Worm (Caenorhabditis elegans): Measurements from ENCODE around the gene nhr-195.

DNA sequence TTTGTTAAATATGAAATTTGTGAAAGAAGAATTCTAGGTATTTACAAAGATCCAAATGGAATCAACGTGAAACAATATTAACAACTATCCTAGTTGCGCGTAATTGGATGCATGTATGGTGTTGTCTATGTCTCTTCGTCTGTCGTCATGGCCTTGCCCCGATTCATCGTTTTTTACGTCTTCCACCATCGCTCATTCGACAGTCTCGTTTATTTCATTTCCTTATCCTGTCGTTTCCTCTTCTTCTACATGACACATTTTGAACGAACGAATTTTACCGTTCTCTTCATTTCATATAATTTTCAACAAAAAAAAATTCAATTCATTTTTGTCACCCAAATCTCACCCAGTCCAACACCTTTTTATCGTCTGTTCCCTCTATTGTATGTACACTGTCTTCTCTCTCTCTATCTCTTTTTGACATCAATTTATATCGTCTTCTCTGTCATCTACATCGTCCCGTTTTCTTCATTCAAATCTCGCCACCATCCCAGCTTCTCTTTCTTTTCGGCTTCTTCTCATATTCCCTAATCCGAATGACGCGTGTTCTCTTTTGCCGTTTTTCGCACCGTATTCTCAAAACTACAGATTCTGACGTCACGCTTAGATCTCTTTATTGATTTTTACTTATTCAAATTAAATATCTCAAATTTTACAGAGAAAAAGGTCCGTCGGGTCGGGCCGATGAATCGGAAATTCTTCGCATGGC, 15.6 kb downstream of the nhr-195 start, which contains the start of gene ttc-17:
- no peak for TF ChIP-seq ama-1 (optimal IDR thresholded peaks at IDR 0.05)
- TF ChIP-seq sea-1 (GFP tag; conservative IDR thresholded peaks at IDR 0.05): no peak
- no peak for TF ChIP-seq flt-1 (GFP tag; IDR thresholded peaks at IDR 0.05)
- no peak for TF ChIP-seq ets-7 (tag; optimal IDR thresholded peaks at IDR 0.05)
- TF ChIP-seq hmbx-1 (tag; optimal IDR thresholded peaks at IDR 0.05): no peak
- TF ChIP-seq tbx-37 (GFP tag; conservative IDR thresholded peaks at IDR 0.05): no peak
- TF ChIP-seq ceh-13 (GFP tag; optimal IDR thresholded peaks at IDR 0.05): no peak
- no peak for TF ChIP-seq F13C5.2 (tag; optimal IDR thresholded peaks at IDR 0.05)

All from whole organism, early embryonic.